Worm (Caenorhabditis elegans): ENCODE data around the gene ugtp-1.

The ugtp-1 gene

ce11 chrIII:8739786-8740185 lies 10.7 kb downstream of the ugtp-1 start:
- TF ChIP-seq B0310.2 (tag; optimal IDR thresholded peaks at IDR 0.05) = no peak
- TF ChIP-seq sea-1 (GFP tag; conservative IDR thresholded peaks at IDR 0.05) = no peak
- TF ChIP-seq ets-7 (tag; optimal IDR thresholded peaks at IDR 0.05) = no peak
- no peak for TF ChIP-seq aly-1 (tag; optimal IDR thresholded peaks at IDR 0.05)
- TF ChIP-seq hnd-1 (tag; optimal IDR thresholded peaks at IDR 0.05) = no peak
- TF ChIP-seq hmbx-1 (tag; optimal IDR thresholded peaks at IDR 0.05) = no peak
- TF ChIP-seq hmg-4 (GFP tag; optimal IDR thresholded peaks at IDR 0.05) = no peak
- TF ChIP-seq tbx-37 (GFP tag; conservative IDR thresholded peaks at IDR 0.05) = no peak
- TF ChIP-seq ceh-13 (GFP tag; optimal IDR thresholded peaks at IDR 0.05) = no peak
- TF ChIP-seq pes-1 (GFP tag; IDR thresholded peaks at IDR 0.05) = no peak
- no peak for TF ChIP-seq tbx-11 (GFP tag; IDR thresholded peaks at IDR 0.05)
- TF ChIP-seq scrt-1 (GFP tag; IDR thresholded peaks at IDR 0.05) = no peak
- no peak for TF ChIP-seq ama-1 (optimal IDR thresholded peaks at IDR 0.05)
- TF ChIP-seq tra-4 (tag; optimal IDR thresholded peaks at IDR 0.05) = no peak
- TF ChIP-seq F13C5.2 (tag; optimal IDR thresholded peaks at IDR 0.05) = no peak

ce11 chrIII:8739126-8739525 lies 11.4 kb downstream of the ugtp-1 start:
- TF ChIP-seq hmbx-1 (tag; optimal IDR thresholded peaks at IDR 0.05) (no peak), hmg-4 (GFP tag; optimal IDR thresholded peaks at IDR 0.05) (no peak)

- TF ChIP-seq B0310.2 (tag; optimal IDR thresholded peaks at IDR 0.05) (no peak), ets-7 (tag; optimal IDR thresholded peaks at IDR 0.05) (no peak), hnd-1 (tag; optimal IDR thresholded peaks at IDR 0.05) (no peak), tbx-37 (GFP tag; conservative IDR thresholded peaks at IDR 0.05) (no peak), sea-1 (GFP tag; conservative IDR thresholded peaks at IDR 0.05) (no peak), pes-1 (GFP tag; IDR thresholded peaks at IDR 0.05) (no peak), tra-4 (tag; optimal IDR thresholded peaks at IDR 0.05) (no peak), scrt-1 (GFP tag; IDR thresholded peaks at IDR 0.05) (no peak), ceh-13 (GFP tag; optimal IDR thresholded peaks at IDR 0.05) (no peak), flt-1 (GFP tag; IDR thresholded peaks at IDR 0.05) (no peak), tbx-11 (GFP tag; IDR thresholded peaks at IDR 0.05) (no peak)
Measured at ce11 chrIII:8738289-8738688, 12.2 kb downstream of the ugtp-1 start.

ce11 chrIII:8737391-8737790 lies 13.1 kb downstream of the ugtp-1 start:
- TF ChIP-seq tra-4 (tag; optimal IDR thresholded peaks at IDR 0.05) (no peak), B0310.2 (tag; optimal IDR thresholded peaks at IDR 0.05) (no peak), tbx-11 (GFP tag; IDR thresholded peaks at IDR 0.05) (no peak), hmg-4 (GFP tag; optimal IDR thresholded peaks at IDR 0.05) (no peak), flt-1 (GFP tag; IDR thresholded peaks at IDR 0.05) (no peak), sea-1 (GFP tag; conservative IDR thresholded peaks at IDR 0.05) (no peak), tbx-37 (GFP tag; conservative IDR thresholded peaks at IDR 0.05) (no peak), ceh-13 (GFP tag; optimal IDR thresholded peaks at IDR 0.05) (no peak)

- TF ChIP-seq F13C5.2 (tag; optimal IDR thresholded peaks at IDR 0.05) (no peak), scrt-1 (GFP tag; IDR thresholded peaks at IDR 0.05) (no peak), ets-7 (tag; optimal IDR thresholded peaks at IDR 0.05) (no peak), ceh-13 (GFP tag; optimal IDR thresholded peaks at IDR 0.05) (no peak), hmbx-1 (tag; optimal IDR thresholded peaks at IDR 0.05) (no peak), hmg-4 (GFP tag; optimal IDR thresholded peaks at IDR 0.05) (no peak), flt-1 (GFP tag; IDR thresholded peaks at IDR 0.05) (no peak), hnd-1 (tag; optimal IDR thresholded peaks at IDR 0.05) (no peak), tbx-11 (GFP tag; IDR thresholded peaks at IDR 0.05) (no peak), sea-1 (GFP tag; conservative IDR thresholded peaks at IDR 0.05) (no peak), tbx-37 (GFP tag; conservative IDR thresholded peaks at IDR 0.05) (no peak), tra-4 (tag; optimal IDR thresholded peaks at IDR 0.05) (no peak), ceh-36 (tag; optimal IDR thresholded peaks at IDR 0.05) (no peak), aly-1 (tag; optimal IDR thresholded peaks at IDR 0.05) (no peak), B0310.2 (tag; optimal IDR thresholded peaks at IDR 0.05) (no peak), pes-1 (GFP tag; IDR thresholded peaks at IDR 0.05) (no peak), ama-1 (optimal IDR thresholded peaks at IDR 0.05) (no peak)
Measured at ce11 chrIII:8734327-8734885, 16.1 kb downstream of the ugtp-1 start.

- TF ChIP-seq B0310.2 (tag; optimal IDR thresholded peaks at IDR 0.05) = no peak
- no peak for TF ChIP-seq hnd-1 (tag; optimal IDR thresholded peaks at IDR 0.05)
- TF ChIP-seq hmbx-1 (tag; optimal IDR thresholded peaks at IDR 0.05) = no peak
Measured at ce11 chrIII:8733667-8734066, 16.8 kb downstream of the ugtp-1 start.

ce11 chrIII:8733237-8733636 lies 17.3 kb downstream of the ugtp-1 start:
- TF ChIP-seq scrt-1 (GFP tag; IDR thresholded peaks at IDR 0.05) = no peak
- TF ChIP-seq tbx-37 (GFP tag; conservative IDR thresholded peaks at IDR 0.05) = no peak
- no peak for TF ChIP-seq B0310.2 (tag; optimal IDR thresholded peaks at IDR 0.05)
- no peak for TF ChIP-seq flt-1 (GFP tag; IDR thresholded peaks at IDR 0.05)
- no peak for TF ChIP-seq hmg-4 (GFP tag; optimal IDR thresholded peaks at IDR 0.05)
- TF ChIP-seq ama-1 (optimal IDR thresholded peaks at IDR 0.05) = no peak
- TF ChIP-seq sea-1 (GFP tag; conservative IDR thresholded peaks at IDR 0.05) = no peak
- no peak for TF ChIP-seq tbx-11 (GFP tag; IDR thresholded peaks at IDR 0.05)
- no peak for TF ChIP-seq hnd-1 (tag; optimal IDR thresholded peaks at IDR 0.05)
- no peak for TF ChIP-seq F13C5.2 (tag; optimal IDR thresholded peaks at IDR 0.05)
- no peak for TF ChIP-seq pes-1 (GFP tag; IDR thresholded peaks at IDR 0.05)
- TF ChIP-seq hmbx-1 (tag; optimal IDR thresholded peaks at IDR 0.05) = no peak
- no peak for TF ChIP-seq ets-7 (tag; optimal IDR thresholded peaks at IDR 0.05)
- no peak for TF ChIP-seq tra-4 (tag; optimal IDR thresholded peaks at IDR 0.05)
- TF ChIP-seq aly-1 (tag; optimal IDR thresholded peaks at IDR 0.05) = no peak

ce11 chrIII:8731973-8732372 lies 18.5 kb downstream of the ugtp-1 start:
- TF ChIP-seq hnd-1 (tag; optimal IDR thresholded peaks at IDR 0.05) (no peak), hmg-4 (GFP tag; optimal IDR thresholded peaks at IDR 0.05) (no peak), F13C5.2 (tag; optimal IDR thresholded peaks at IDR 0.05) (no peak)

Data from whole organism, early embryonic.